Worm (Caenorhabditis elegans) whole organism, young adult: ENCODE results near the gene CD4.8.

Experiments
- B0035.1 ChIP-seq: sonication (generic microtip); optimal IDR thresholded peaks from 2 replicates; lab custom pipeline; 2016; ENCODE audit warnings: missing genetic modification characterization, mild to moderate bottlenecking, missing compliant biosample characterization, missing genotype, missing genetic modification reagents
- F23B12.7 ChIP-seq: sonication (generic microtip); optimal IDR thresholded peaks from 2 replicates; lab custom pipeline; 2017; ENCODE audit warnings: missing genetic modification characterization, mild to moderate bottlenecking, missing compliant biosample characterization, antibody characterized with exemption, moderate library complexity; ENCODE audit not compliant: insufficient read depth
- F57C9.4 ChIP-seq: sonication (generic microtip); optimal IDR thresholded peaks from 2 replicates; lab custom pipeline; 2017; ENCODE audit warnings: mild to moderate bottlenecking, missing genetic modification characterization, missing compliant biosample characterization
- K11D2.4 ChIP-seq: fragments of 200-800 bp; sonication (Bioruptor generic); IDR thresholded peaks from 2 replicates; pipeline ENCODE4 v1.3.6; 2022; ENCODE audit warnings: missing genetic modification reagents, missing genetic modification characterization, missing compliant biosample characterization
- T07F8.4 ChIP-seq: sonication (generic microtip); optimal IDR thresholded peaks from 2 replicates; lab custom pipeline; 2016; ENCODE audit warnings: mild to moderate bottlenecking, missing genetic modification characterization, moderate library complexity, missing compliant biosample characterization
- aptf-2 ChIP-seq: fragments of 200-800 bp; sonication (Bioruptor generic); conservative IDR thresholded peaks from 2 replicates; pipeline ENCODE4 v1.3.6; 2022; ENCODE audit warnings: missing genetic modification reagents, missing genetic modification characterization, missing compliant biosample characterization
- attf-5 ChIP-seq: fragments of 200-800 bp; sonication (Bioruptor generic); optimal IDR thresholded peaks from 2 replicates; lab custom pipeline; 2018; ENCODE audit warnings: mild to moderate bottlenecking, missing genetic modification characterization, missing compliant biosample characterization
- cebp-1 ChIP-seq, 2 experiments: fragments of 200-800 bp in 1 of 2; sonication (Bioruptor generic) in 1 of 2; sonication (generic microtip) in 1 of 2; IDR thresholded peaks in 1 of 2; optimal IDR thresholded peaks in 1 of 2; 2 replicates each; pipeline versions ENCODE4 v1.3.6 to Lab custom; 2017 to 2022; ENCODE audit warnings: missing compliant biosample characterization in 2 of 2, missing genetic modification characterization in 2 of 2, mild to moderate bottlenecking in 1 of 2, missing genetic modification reagents in 1 of 2, moderate library complexity in 1 of 2
- ceh-40 ChIP-seq: fragments of 200-800 bp; sonication (Bioruptor generic); IDR thresholded peaks from 2 replicates; pipeline ENCODE4 v1.3.6; 2022; ENCODE audit warnings: missing genetic modification characterization, missing compliant biosample characterization
- dpl-1 ChIP-seq: fragments of 150-350 bp; optimal IDR thresholded peaks from 2 replicates; lab custom pipeline; 2014; ENCODE audit warnings: missing biosample characterization, missing genetic modification reagents, missing genetic modification characterization
- ets-4 ChIP-seq: fragments of 200-800 bp; sonication (Bioruptor generic); optimal IDR thresholded peaks from 2 replicates; lab custom pipeline; 2018; ENCODE audit warnings: mild to moderate bottlenecking, missing genetic modification characterization, missing compliant biosample characterization
- fkh-3 ChIP-seq: sonication (generic microtip); optimal IDR thresholded peaks from 2 replicates; lab custom pipeline; 2016; ENCODE audit warnings: mild to moderate bottlenecking, missing genetic modification characterization, missing compliant biosample characterization
- him-1 ChIP-seq: sonication (generic microtip); optimal IDR thresholded peaks from 2 replicates; lab custom pipeline; 2016; ENCODE audit warnings: missing genotype, missing genetic modification reagents, missing genetic modification characterization, missing compliant biosample characterization
- let-526 ChIP-seq: fragments of 200-800 bp; sonication (Bioruptor generic); IDR thresholded peaks from 2 replicates; pipeline ENCODE4 v1.3.6; 2022; ENCODE audit warnings: missing genetic modification reagents, missing genetic modification characterization, missing compliant biosample characterization
- let-607 ChIP-seq, 2 experiments: fragments of 200-800 bp in 1 of 2; sonication (Bioruptor generic) in 1 of 2; sonication (generic microtip) in 1 of 2; optimal IDR thresholded peaks; 2 replicates each; lab custom pipeline; 2016 to 2018; ENCODE audit warnings: mild to moderate bottlenecking in 2 of 2, missing compliant biosample characterization in 2 of 2, missing genetic modification characterization in 2 of 2, moderate library complexity in 2 of 2, missing genotype in 1 of 2
- lin-54 ChIP-seq: fragments of 200-800 bp; sonication (Bioruptor generic); optimal IDR thresholded peaks from 2 replicates; lab custom pipeline; 2018; ENCODE audit warnings: mild to moderate bottlenecking, missing genetic modification characterization, missing compliant biosample characterization
- lir-1 ChIP-seq: fragments of 200-800 bp; sonication (Bioruptor generic); conservative IDR thresholded peaks from 2 replicates; pipeline ENCODE4 v1.3.6; 2022; ENCODE audit warnings: missing genetic modification reagents, missing genetic modification characterization, missing compliant biosample characterization
- madf-10 ChIP-seq: sonication (generic microtip); optimal IDR thresholded peaks from 2 replicates; lab custom pipeline; 2016; ENCODE audit warnings: mild to moderate bottlenecking, missing genetic modification characterization, missing compliant biosample characterization
- mel-28 ChIP-seq: sonication (generic microtip); optimal IDR thresholded peaks from 2 replicates; lab custom pipeline; 2016; ENCODE audit warnings: borderline replicate concordance, mild to moderate bottlenecking, missing genetic modification characterization, missing compliant biosample characterization
- mxl-1 ChIP-seq: sonication (generic microtip); optimal IDR thresholded peaks from 2 replicates; lab custom pipeline; 2016; ENCODE audit warnings: missing genetic modification characterization, missing compliant biosample characterization
- nfya-1 ChIP-seq: sonication (generic microtip); optimal IDR thresholded peaks from 2 replicates; lab custom pipeline; 2017; ENCODE audit warnings: antibody characterized with exemption, missing compliant biosample characterization, missing genetic modification characterization, borderline replicate concordance; ENCODE audit not compliant: insufficient read depth
- nfya-2 ChIP-seq: fragments of 200-800 bp; sonication (Bioruptor generic); IDR thresholded peaks from 2 replicates; pipeline ENCODE4 v1.3.6; 2022; ENCODE audit warnings: missing genetic modification reagents, missing genetic modification characterization, missing compliant biosample characterization
- nhr-27 ChIP-seq: fragments of 200-800 bp; sonication (Bioruptor generic); optimal IDR thresholded peaks from 2 replicates; lab custom pipeline; 2018; ENCODE audit warnings: mild to moderate bottlenecking, missing genetic modification characterization, moderate library complexity, missing compliant biosample characterization
- nhr-90 ChIP-seq: sonication (generic microtip); optimal IDR thresholded peaks from 2 replicates; lab custom pipeline; 2016; ENCODE audit warnings: missing genotype, mild to moderate bottlenecking, missing genetic modification characterization, missing compliant biosample characterization
- rcor-1 ChIP-seq: fragments of 200-800 bp; sonication (Bioruptor generic); IDR thresholded peaks from 2 replicates; pipeline ENCODE4 v1.3.6; 2022; ENCODE audit warnings: missing genetic modification reagents, missing genetic modification characterization, missing compliant biosample characterization
- rpc-1 ChIP-seq, 2 experiments: fragments of 150-350 bp in 1 of 2; sonication (generic microtip) in 1 of 2; optimal IDR thresholded peaks; 2 replicates each; lab custom pipeline; 2014 to 2018; ENCODE audit warnings: missing biosample characterization in 1 of 2, missing genetic modification characterization in 1 of 2, missing genetic modification reagents in 1 of 2, missing genotype in 1 of 2
- snpc-1.1 ChIP-seq: sonication (generic microtip); optimal IDR thresholded peaks from 2 replicates; lab custom pipeline; 2017; ENCODE audit warnings: missing genetic modification characterization, mild to moderate bottlenecking, missing compliant biosample characterization, antibody characterized with exemption, moderate library complexity, missing genotype, missing genetic modification reagents; ENCODE audit not compliant: insufficient read depth
- snpc-1.3 ChIP-seq: sonication (generic microtip); optimal IDR thresholded peaks from 2 replicates; lab custom pipeline; 2017; ENCODE audit warnings: missing genetic modification characterization, mild to moderate bottlenecking, missing compliant biosample characterization, antibody characterized with exemption, moderate library complexity, missing genotype, missing genetic modification reagents; ENCODE audit not compliant: insufficient read depth
- snpc-3.4 ChIP-seq: sonication (generic microtip); optimal IDR thresholded peaks from 2 replicates; lab custom pipeline; 2017; ENCODE audit warnings: missing genetic modification characterization, mild to moderate bottlenecking, missing compliant biosample characterization, antibody characterized with exemption, moderate library complexity, missing genotype, missing genetic modification reagents
- tbp1 ChIP-seq: fragments of 200-800 bp; sonication (Bioruptor generic); optimal IDR thresholded peaks from 2 replicates; lab custom pipeline; 2018; ENCODE audit warnings: mild to moderate bottlenecking, missing genetic modification characterization, missing compliant biosample characterization
- ztf-22 ChIP-seq: fragments of 200-800 bp; sonication (Bioruptor generic); optimal IDR thresholded peaks from 2 replicates; lab custom pipeline; 2018; ENCODE audit warnings: mild to moderate bottlenecking, missing genetic modification characterization, moderate library complexity, missing compliant biosample characterization

Gene CD4.8

DNA sequence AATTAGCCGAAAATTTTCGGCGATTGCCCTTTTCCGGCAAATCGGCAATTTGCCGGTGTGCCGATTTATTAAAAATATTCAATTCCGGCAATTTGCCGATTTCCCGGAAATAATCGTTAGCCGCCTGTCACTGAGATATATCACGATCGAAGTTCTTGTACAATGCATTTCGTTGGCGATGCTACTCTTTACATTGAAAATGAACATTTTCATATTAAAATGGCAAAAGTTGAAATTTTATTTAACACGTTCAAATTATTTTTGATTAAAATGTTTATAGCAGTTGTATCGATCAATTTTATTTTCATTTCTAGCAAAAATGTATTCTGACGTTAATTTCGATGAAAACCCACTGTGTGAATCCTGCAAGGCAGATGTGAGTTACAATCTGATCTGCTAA, 13.6 kb upstream of the CD4.8 start, which contains the start of gene M03E7.3:
Gene M03E7.3, plus strand, starts transcription at position 301 of the 400 bp plus-strand sequence.
- no peak for TF ChIP-seq cebp-1 (GFP tag; IDR thresholded peaks at IDR 0.05; lab: Robert Waterston, UW)
- no peak for TF ChIP-seq cebp-1 (tag; optimal IDR thresholded peaks at IDR 0.05; lab: Kevin White, UChicago)
- TF ChIP-seq lin-54 (GFP tag; lab: Kevin White, UChicago): no peak
- TF ChIP-seq him-1 (tag; lab: Kevin White, UChicago): no peak
- TF ChIP-seq F23B12.7 (tag; lab: Kevin White, UChicago): no peak
- no peak for TF ChIP-seq nhr-27 (tag; lab: Kevin White, UChicago)
- no peak for TF ChIP-seq let-526 (GFP tag; lab: Robert Waterston, UW)
- no peak for TF ChIP-seq snpc-3.4 (tag; lab: Kevin White, UChicago)
- TF ChIP-seq T07F8.4 (tag; lab: Kevin White, UChicago): no peak
- TF ChIP-seq dpl-1 (GFP tag; lab: Kevin White, UChicago): no peak
- TF ChIP-seq K11D2.4 (GFP tag; lab: Robert Waterston, UW): no peak
- TF ChIP-seq mel-28: no peak
- TF ChIP-seq tbp1 (GFP tag; lab: Kevin White, UChicago): no peak
- no peak for TF ChIP-seq snpc-1.3
- TF ChIP-seq, all 124 proteins: peak for 0

DNA sequence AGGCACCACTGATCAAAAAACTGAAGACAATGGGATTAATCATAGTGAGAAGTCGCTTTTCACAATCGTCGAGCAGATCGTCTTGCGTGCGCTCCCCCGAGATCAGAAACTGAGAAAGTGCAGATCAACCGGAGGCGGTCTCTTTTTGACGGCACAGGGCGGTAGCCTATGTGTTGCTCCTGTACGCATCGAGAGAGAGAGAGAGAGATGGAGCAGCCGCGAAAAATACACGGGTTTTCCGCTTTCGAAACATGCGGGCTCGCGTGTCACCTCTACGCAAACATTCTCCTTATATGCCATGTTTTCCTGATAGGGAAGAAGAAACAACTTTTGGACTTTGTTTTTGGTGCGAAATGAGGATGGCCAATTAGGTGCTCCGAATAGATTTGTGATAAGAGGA, 11.9 kb upstream of the CD4.8 start, which contains the start of gene lrpc-1:
Gene lrpc-1, minus strand, starts transcription at position 101 of the 400 bp plus-strand sequence.
- TF ChIP-seq madf-10 (tag; lab: Kevin White, UChicago) (no peak), B0035.1 (tag; lab: Kevin White, UChicago) (no peak), let-607 (tag; optimal IDR thresholded peaks at IDR 0.05; lab: Kevin White, UChicago) (no peak), ets-4 (GFP tag; lab: Kevin White, UChicago) (no peak), ceh-40 (GFP tag; lab: Robert Waterston, UW) (no peak), F23B12.7 (tag; lab: Kevin White, UChicago) (no peak), lir-1 (GFP tag; lab: Robert Waterston, UW) (no peak), rpc-1 (optimal IDR thresholded peaks at IDR 0.05; lab: Kevin White, UChicago) (no peak), rpc-1 (tag; optimal IDR thresholded peaks at IDR 0.05; lab: Kevin White, UChicago) (no peak)
- TF ChIP-seq, all 124 proteins: peak for 0

DNA sequence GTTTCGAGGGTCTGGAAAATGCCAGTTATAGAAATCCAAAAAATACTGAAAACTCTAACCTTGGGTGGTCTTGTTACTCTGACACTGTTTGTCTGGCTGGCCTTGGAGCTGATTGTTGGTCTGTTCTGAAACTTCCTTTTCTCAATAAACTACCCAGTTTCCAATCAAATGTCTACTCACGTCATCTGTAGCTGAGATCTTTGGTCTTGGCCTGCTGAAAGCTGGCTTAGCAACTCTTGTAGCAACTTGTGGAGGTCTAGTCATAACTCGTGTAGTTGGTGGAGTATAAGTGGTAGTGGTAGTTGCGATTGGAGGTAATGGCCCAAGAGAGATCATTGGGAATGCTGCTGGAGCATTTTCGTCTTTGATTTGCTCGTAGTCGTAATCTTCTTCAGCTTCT, 9.0 kb upstream of the CD4.8 start:
- TF ChIP-seq nfya-1 (no peak), ztf-22 (GFP tag; lab: Kevin White, UChicago) (no peak), attf-5 (GFP tag; lab: Kevin White, UChicago) (no peak), rpc-1 (optimal IDR thresholded peaks at IDR 0.05; lab: Kevin White, UChicago) (no peak), rpc-1 (tag; optimal IDR thresholded peaks at IDR 0.05; lab: Kevin White, UChicago) (no peak), nfya-2 (GFP tag; lab: Robert Waterston, UW) (no peak), rcor-1 (GFP tag; lab: Robert Waterston, UW) (no peak), aptf-2 (GFP tag; lab: Robert Waterston, UW) (no peak), nhr-90 (tag; lab: Kevin White, UChicago) (no peak), fkh-3 (tag; lab: Kevin White, UChicago) (no peak)

DNA sequence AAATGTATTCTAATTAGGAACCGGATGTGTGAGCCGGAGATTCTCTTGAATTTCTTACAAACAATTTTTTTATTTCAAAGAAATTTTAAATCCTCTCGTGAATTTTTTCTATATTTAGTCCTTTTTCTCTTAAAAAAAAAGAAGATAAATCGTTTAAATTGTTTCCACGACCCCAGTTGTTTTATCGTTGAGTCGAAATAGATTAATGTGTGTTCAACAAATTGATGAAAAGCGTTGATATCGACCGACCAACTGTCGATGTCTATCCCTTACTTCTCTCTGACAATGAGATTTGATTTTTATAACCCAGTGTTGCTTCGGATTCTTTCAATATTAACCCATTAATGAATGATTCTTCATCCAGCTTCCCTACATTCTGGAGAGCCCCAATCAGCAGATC, 5.1 kb upstream of the CD4.8 start, which contains the start of gene CD4.1:
Gene CD4.1, plus strand, starts transcription at position 301 of the 400 bp plus-strand sequence.
- TF ChIP-seq snpc-1.1 (tag; lab: Kevin White, UChicago) (no peak), F57C9.4 (no peak), mxl-1 (tag; lab: Kevin White, UChicago) (no peak)
